Worm (Caenorhabditis elegans): ENCODE data around the gene C03G6.17.

- TF ChIP-seq egl-43 (GFP tag; IDR thresholded peaks at IDR 0.05) (no peak), aly-2 (tag; optimal IDR thresholded peaks at IDR 0.05) (no peak), nhr-28 (tag; optimal IDR thresholded peaks at IDR 0.05) (no peak), ceh-28 (tag; optimal IDR thresholded peaks at IDR 0.05) (no peak), ces-1 (GFP tag; optimal IDR thresholded peaks at IDR 0.05) (no peak), dmd-9 (GFP tag; IDR thresholded peaks at IDR 0.05) (no peak), hlh-11 (tag; optimal IDR thresholded peaks at IDR 0.05) (no peak), hlh-30 (tag; optimal IDR thresholded peaks at IDR 0.05; ENCODE audit: insufficient read depth) (no peak), aha-1 (tag) (no peak), zag-1 (tag; optimal IDR thresholded peaks at IDR 0.05) (no peak), lin-39 (tag; optimal IDR thresholded peaks at IDR 0.05) (no peak)
Observed at ce11 chrV:7414909-7415308, 34.0 kb upstream of the C03G6.17 start, which contains the start of gene F18E3.12.

Data from whole organism, L4 larva.